Worm (Caenorhabditis elegans) whole organism, dauer: ENCODE results near the gene grl-5.

ENCODE experiments used
- unc-62 ChIP-seq: sonication (generic microtip); optimal IDR thresholded peaks from 2 replicates; lab custom pipeline; 2017; ENCODE audit warnings: missing biosample characterization, missing genetic modification reagents, missing genetic modification characterization

Gene grl-5

ce11 chrV:4416710-4417109 is 2.2 kb upstream of the grl-5 start, which contains the start of gene Y47D7A.18:
Gene Y47D7A.18, minus strand, starts transcription at chrV:4416810.
- no peak for TF ChIP-seq unc-62 (GFP tag; lab: Kevin White, UChicago)

ce11 chrV:4411714-4412113 is 2.7 kb downstream of the grl-5 start, which contains the start of gene Y47D7A.17:
Gene Y47D7A.17, minus strand, starts transcription at chrV:4411814.
- TF ChIP-seq unc-62 (GFP tag; lab: Kevin White, UChicago), result no peak

- TF ChIP-seq unc-62 (GFP tag; lab: Kevin White, UChicago), result no peak
Observed at ce11 chrV:4410643-4411042, 3.8 kb downstream of the grl-5 start, which contains the start of gene Y47D7A.3. Gene Y47D7A.3, plus strand, starts transcription at chrV:4410943.

- TF ChIP-seq unc-62 (GFP tag; lab: Kevin White, UChicago), result no peak
Observed at ce11 chrV:4407519-4407918, 6.9 kb downstream of the grl-5 start, which contains the start of gene nhr-118. Gene nhr-118, plus strand, starts transcription at chrV:4407819.

- no peak for TF ChIP-seq unc-62 (GFP tag; lab: Kevin White, UChicago)
Observed at ce11 chrV:4401865-4402264, 12.6 kb downstream of the grl-5 start, which contains the start of gene F13A2.5. Gene F13A2.5, minus strand, starts transcription at chrV:4401965.

- TF ChIP-seq unc-62 (GFP tag; lab: Kevin White, UChicago), result no peak
Observed at ce11 chrV:4400118-4400517, 14.3 kb downstream of the grl-5 start, which contains the start of gene F13A2.4. Gene F13A2.4, minus strand, starts transcription at chrV:4400218.

ce11 chrV:4398884-4399283 is 15.6 kb downstream of the grl-5 start:
- no peak for TF ChIP-seq unc-62 (GFP tag; lab: Kevin White, UChicago)

ce11 chrV:4398127-4398526 is 16.3 kb downstream of the grl-5 start:
- no peak for TF ChIP-seq unc-62 (GFP tag; lab: Kevin White, UChicago)

ce11 chrV:4396257-4396656 is 18.2 kb downstream of the grl-5 start, which contains the start of gene F13A2.3:
Gene F13A2.3, minus strand, starts transcription at chrV:4396357.
- no peak for TF ChIP-seq unc-62 (GFP tag; lab: Kevin White, UChicago)

ce11 chrV:4387916-4388315 is 26.5 kb downstream of the grl-5 start:
- no peak for TF ChIP-seq unc-62 (GFP tag; lab: Kevin White, UChicago)

ce11 chrV:4387402-4387801 is 27.1 kb downstream of the grl-5 start, which contains the start of gene F13A2.9:
Gene F13A2.9, minus strand, starts transcription at chrV:4387502.
- no peak for TF ChIP-seq unc-62 (GFP tag; lab: Kevin White, UChicago)

ce11 chrV:4386173-4386572 is 28.3 kb downstream of the grl-5 start, which contains the start of gene F13A2.10:
Gene F13A2.10, minus strand, starts transcription at chrV:4386273.
- TF ChIP-seq unc-62 (GFP tag; lab: Kevin White, UChicago), result no peak

- no peak for TF ChIP-seq unc-62 (GFP tag; lab: Kevin White, UChicago)
Observed at ce11 chrV:4384482-4384881, 30.0 kb downstream of the grl-5 start, which contains the start of gene F13A2.2. Gene F13A2.2, minus strand, starts transcription at chrV:4384582.

ce11 chrV:4382298-4382697 is 32.2 kb downstream of the grl-5 start, which contains the start of gene F13A2.1:
Gene F13A2.1, minus strand, starts transcription at chrV:4382398.
- no peak for TF ChIP-seq unc-62 (GFP tag; lab: Kevin White, UChicago)

ce11 chrV:4377622-4378021 is 36.8 kb downstream of the grl-5 start, which contains the start of gene F32D1.8:
Gene F32D1.8, minus strand, starts transcription at chrV:4377722.
- no peak for TF ChIP-seq unc-62 (GFP tag; lab: Kevin White, UChicago)

ce11 chrV:4375807-4376564 is 38.5 kb downstream of the grl-5 start, which contains the start of gene F32D1.7:
Gene F32D1.7, minus strand, starts transcription at chrV:4376173.
- TF ChIP-seq unc-62 (GFP tag; lab: Kevin White, UChicago), result no peak
